Worm (Caenorhabditis elegans): ENCODE data around the gene coq-5.
A peak's percentile ranks its signal among the peaks of the same experiment; 100 is the strongest.

The coq-5 gene

ce11 chrIII:7834848-7835247 is 23.4 kb downstream of the coq-5 start:
- no peak for TF ChIP-seq lsy-2 (tag; optimal IDR thresholded peaks at IDR 0.05)
- no peak for TF ChIP-seq ceh-88 (GFP tag; IDR thresholded peaks at IDR 0.05)
- TF ChIP-seq nhr-47 (tag; optimal IDR thresholded peaks at IDR 0.05), result peak; percentile 20
- TF ChIP-seq xbp-1 (tag; optimal IDR thresholded peaks at IDR 0.05), result no peak
- TF ChIP-seq irx-1 (tag; optimal IDR thresholded peaks at IDR 0.05), result no peak
- no peak for TF ChIP-seq F16B12.6 (tag; optimal IDR thresholded peaks at IDR 0.05)
- TF ChIP-seq sup-37 (GFP tag; optimal IDR thresholded peaks at IDR 0.05), result no peak
- TF ChIP-seq ceh-8 (GFP tag; optimal IDR thresholded peaks at IDR 0.05), result no peak
- TF ChIP-seq ces-1 (GFP tag; optimal IDR thresholded peaks at IDR 0.05), result no peak
- no peak for TF ChIP-seq nhr-19 (GFP tag; conservative IDR thresholded peaks at IDR 0.05)
- TF ChIP-seq sptf-1 (tag; optimal IDR thresholded peaks at IDR 0.05), result no peak
- TF ChIP-seq fkh-8 (tag; optimal IDR thresholded peaks at IDR 0.05), result peak; percentile 32
- TF ChIP-seq hlh-4 (tag; optimal IDR thresholded peaks at IDR 0.05), result no peak
- no peak for TF ChIP-seq mab-9 (GFP tag; IDR thresholded peaks at IDR 0.05)
- no peak for TF ChIP-seq lin-39 (tag; optimal IDR thresholded peaks at IDR 0.05)
- TF ChIP-seq zip-4 (GFP tag; optimal IDR thresholded peaks at IDR 0.05), result no peak
- no peak for TF ChIP-seq nhr-28 (tag; optimal IDR thresholded peaks at IDR 0.05)
- TF ChIP-seq egl-27 (tag; optimal IDR thresholded peaks at IDR 0.05), result no peak
- TF ChIP-seq ceh-82 (tag; optimal IDR thresholded peaks at IDR 0.05), result no peak
- no peak for TF ChIP-seq unc-86 (tag; optimal IDR thresholded peaks at IDR 0.05)
- peak; percentile 99 for TF ChIP-seq dsc-1 (tag; optimal IDR thresholded peaks at IDR 0.05)
- TF ChIP-seq unc-130 (tag; optimal IDR thresholded peaks at IDR 0.05), result no peak
- no peak for TF ChIP-seq snu-23 (GFP tag; optimal IDR thresholded peaks at IDR 0.05)
- TF ChIP-seq ceh-63 (GFP tag; optimal IDR thresholded peaks at IDR 0.05), result no peak
- TF ChIP-seq ztf-4 (tag; optimal IDR thresholded peaks at IDR 0.05), result no peak
- TF ChIP-seq tlp-1 (tag; optimal IDR thresholded peaks at IDR 0.05), result no peak
- TF ChIP-seq aly-2 (tag; optimal IDR thresholded peaks at IDR 0.05), result no peak
- TF ChIP-seq nhr-237 (tag; optimal IDR thresholded peaks at IDR 0.05), result no peak
- TF ChIP-seq nhr-85 (tag), result no peak
- no peak for TF ChIP-seq isw-1 (GFP tag; IDR thresholded peaks at IDR 0.05)
- TF ChIP-seq pqm-1 (tag; optimal IDR thresholded peaks at IDR 0.05), result no peak
- TF ChIP-seq elt-2 (tag; optimal IDR thresholded peaks at IDR 0.05), result no peak
- TF ChIP-seq lin-35 (GFP tag; optimal IDR thresholded peaks at IDR 0.05), result no peak
- TF ChIP-seq nhr-77 (tag; optimal IDR thresholded peaks at IDR 0.05), result no peak
- TF ChIP-seq swsn-7 (tag; optimal IDR thresholded peaks at IDR 0.05), result no peak
- TF ChIP-seq hlh-17 (GFP tag; optimal IDR thresholded peaks at IDR 0.05; ENCODE audit: borderline replicate concordance), result no peak
- no peak for TF ChIP-seq nhr-20 (tag; optimal IDR thresholded peaks at IDR 0.05)
- TF ChIP-seq fkh-4 (tag; optimal IDR thresholded peaks at IDR 0.05; ENCODE audit: borderline replicate concordance), result peak; percentile 25
- TF ChIP-seq rnt-1 (tag; optimal IDR thresholded peaks at IDR 0.05), result no peak
- TF ChIP-seq unc-98 (GFP tag; IDR thresholded peaks at IDR 0.05), result no peak
- no peak for TF ChIP-seq lin-13 (GFP tag; optimal IDR thresholded peaks at IDR 0.05)
- TF ChIP-seq tbx-2 (tag; optimal IDR thresholded peaks at IDR 0.05), result no peak
- no peak for TF ChIP-seq efl-1 (optimal IDR thresholded peaks at IDR 0.05)
- TF ChIP-seq efl-1 (GFP tag; optimal IDR thresholded peaks at IDR 0.05 in 1 of 2), result no peak
- no peak for TF ChIP-seq nhr-76 (tag; optimal IDR thresholded peaks at IDR 0.05)
- TF ChIP-seq jun-1 (tag; optimal IDR thresholded peaks at IDR 0.05), result no peak
- TF ChIP-seq mdl-1 (tag; optimal IDR thresholded peaks at IDR 0.05), result no peak
- TF ChIP-seq ztf-11 (tag; optimal IDR thresholded peaks at IDR 0.05), result no peak
- TF ChIP-seq nhr-71 (tag; optimal IDR thresholded peaks at IDR 0.05), result peak; percentile 35
- TF ChIP-seq lir-3 (tag; optimal IDR thresholded peaks at IDR 0.05; ENCODE audit: poor library complexity), result no peak
- TF ChIP-seq fkh-10 (GFP tag; optimal IDR thresholded peaks at IDR 0.05), result no peak
- no peak for TF ChIP-seq fos-1 (tag; optimal IDR thresholded peaks at IDR 0.05)
- no peak for TF ChIP-seq ets-5 (GFP tag; IDR thresholded peaks at IDR 0.05)
- TF ChIP-seq mep-1 (tag; optimal IDR thresholded peaks at IDR 0.05), result no peak
- TF ChIP-seq pax-3 (tag; optimal IDR thresholded peaks at IDR 0.05), result peak; percentile 62

Measured in whole organism, L1 larva.